Worm (Caenorhabditis elegans): ENCODE data around the gene nlp-80.

- TF ChIP-seq tbx-11 (GFP tag; IDR thresholded peaks at IDR 0.05): no peak
- TF ChIP-seq pes-1 (GFP tag; IDR thresholded peaks at IDR 0.05): no peak
Observed at ce11 chrV:11078874-11079273, 13.5 kb upstream of the nlp-80 start.
